Fruit fly (Drosophila melanogaster): ENCODE data around the gene NimC3.

The NimC3 gene

dm6 chr2L:14020108-14020507 lies at the start of gene NimC3:
NimC3 (minus strand) TSS chr2L:14020208.
- no peak for TF ChIP-seq achi (GFP tag; optimal IDR thresholded peaks at IDR 0.05)
- peak; percentile 37 for TF ChIP-seq Eip78C (GFP tag)
- TF ChIP-seq Met (GFP tag; optimal IDR thresholded peaks at IDR 0.05): peak; percentile 5
- TF ChIP-seq Ets96B (tag; optimal IDR thresholded peaks at IDR 0.05): peak; percentile 30
- TF ChIP-seq CG32006 (GFP tag; optimal IDR thresholded peaks at IDR 0.05): peak; percentile 42
- peak; percentile 41 for TF ChIP-seq OdsH (GFP tag; optimal IDR thresholded peaks at IDR 0.05)
- TF ChIP-seq Hr4 (GFP tag; optimal IDR thresholded peaks at IDR 0.05): no peak
- no peak for TF ChIP-seq dsx (GFP tag; optimal IDR thresholded peaks at IDR 0.05; ENCODE audit: poor library complexity, severe bottlenecking)
- peak; percentile 33 for TF ChIP-seq CG3032 (tag; optimal IDR thresholded peaks at IDR 0.05)

- no peak for TF ChIP-seq pdm3 (GFP tag; optimal IDR thresholded peaks at IDR 0.05)
- TF ChIP-seq CG6792 (GFP tag; optimal IDR thresholded peaks at IDR 0.05): no peak
- no peak for TF ChIP-seq fkh (GFP tag; optimal IDR thresholded peaks at IDR 0.05)
- TF ChIP-seq CG15336 (GFP tag; IDR thresholded peaks at IDR 0.05): no peak
- no peak for TF ChIP-seq Sox14 (GFP tag; optimal IDR thresholded peaks at IDR 0.05)
- TF ChIP-seq CG8319 (GFP tag; optimal IDR thresholded peaks at IDR 0.05): no peak
- TF ChIP-seq CG4318 (GFP tag; optimal IDR thresholded peaks at IDR 0.05): no peak
- no peak for TF ChIP-seq net (GFP tag; optimal IDR thresholded peaks at IDR 0.05)
- TF ChIP-seq CG6854 (GFP tag; optimal IDR thresholded peaks at IDR 0.05): no peak
- TF ChIP-seq CG11762 (GFP tag; optimal IDR thresholded peaks at IDR 0.05; ENCODE audit: insufficient read depth): no peak
- no peak for TF ChIP-seq CG11902 (GFP tag; optimal IDR thresholded peaks at IDR 0.05)
Observed at dm6 chr2L:14054903-14055302, 34.9 kb upstream of the NimC3 start.

DNA sequence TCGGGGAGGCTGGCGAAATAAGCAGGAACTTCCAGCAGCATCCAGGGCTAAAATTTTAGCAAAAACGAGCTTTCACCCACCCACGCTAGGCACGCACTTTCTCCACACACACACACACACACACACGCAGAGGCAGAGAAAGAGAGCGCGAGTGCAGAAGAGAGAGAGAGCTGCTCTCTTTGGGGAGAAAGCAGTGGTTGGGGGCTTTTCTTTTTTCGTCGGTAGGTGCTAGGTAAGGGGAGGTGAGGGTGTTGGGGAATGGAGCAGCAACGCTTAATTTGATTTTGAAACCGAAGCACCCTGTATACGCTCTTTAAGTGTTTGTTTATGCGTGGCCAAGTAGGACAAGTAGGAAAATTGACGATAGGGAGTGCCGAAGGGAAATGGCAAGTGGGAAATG lies 34.3 kb upstream of the NimC3 start:
- TF ChIP-seq Sox15 (GFP tag; optimal IDR thresholded peaks at IDR 0.05) (no peak), CG10631 (GFP tag; optimal IDR thresholded peaks at IDR 0.05) (no peak), Met (GFP tag; optimal IDR thresholded peaks at IDR 0.05) (no peak), lz (GFP tag; optimal IDR thresholded peaks at IDR 0.05) (no peak), Eip78C (GFP tag) (no peak), Blimp-1 (GFP tag; optimal IDR thresholded peaks at IDR 0.05) (no peak), CG9139 (GFP tag; optimal IDR thresholded peaks at IDR 0.05) (no peak), Ets96B (tag; optimal IDR thresholded peaks at IDR 0.05) (no peak), Smox (GFP tag; optimal IDR thresholded peaks at IDR 0.05) (no peak)

- no peak for TF ChIP-seq CG3919 (GFP tag; optimal IDR thresholded peaks at IDR 0.05)
- no peak for TF ChIP-seq CG6163 (GFP tag; IDR thresholded peaks at IDR 0.05)
- TF ChIP-seq CG8632 (GFP tag; optimal IDR thresholded peaks at IDR 0.05): no peak
- TF ChIP-seq Sox102F (GFP tag; optimal IDR thresholded peaks at IDR 0.05): no peak
- no peak for TF ChIP-seq CG6792 (GFP tag; optimal IDR thresholded peaks at IDR 0.05)
- TF ChIP-seq CG3032 (tag; optimal IDR thresholded peaks at IDR 0.05): no peak
- TF ChIP-seq Ets21C (GFP tag; optimal IDR thresholded peaks at IDR 0.05): no peak
- no peak for TF ChIP-seq Eip78C (GFP tag)
- TF ChIP-seq CG8119 (GFP tag; IDR thresholded peaks at IDR 0.05): no peak
- no peak for TF ChIP-seq CG4318 (GFP tag; optimal IDR thresholded peaks at IDR 0.05)
- no peak for TF ChIP-seq CG11762 (GFP tag; optimal IDR thresholded peaks at IDR 0.05; ENCODE audit: insufficient read depth)
- TF ChIP-seq ss (GFP tag; optimal IDR thresholded peaks at IDR 0.05): no peak
- TF ChIP-seq OdsH (GFP tag; optimal IDR thresholded peaks at IDR 0.05): no peak
- no peak for TF ChIP-seq CG1621 (tag; optimal IDR thresholded peaks at IDR 0.05)
- TF ChIP-seq dsx (GFP tag; optimal IDR thresholded peaks at IDR 0.05; ENCODE audit: poor library complexity, severe bottlenecking): no peak
- TF ChIP-seq Hr38 (GFP tag; optimal IDR thresholded peaks at IDR 0.05): no peak
- no peak for TF ChIP-seq topi (GFP tag; optimal IDR thresholded peaks at IDR 0.05)
- TF ChIP-seq lz (GFP tag; optimal IDR thresholded peaks at IDR 0.05): no peak
Observed at dm6 chr2L:14049958-14050357, 29.9 kb upstream of the NimC3 start.

Data from whole organism, prepupa.